Worm (Caenorhabditis elegans) whole organism, L1 larva: ENCODE measurements around the gene cyp-13B1.
"Not testable (repeated sequence)": the region's sequence is repeated elsewhere in the genome, so short reads cannot be mapped to it uniquely, and the experiment has no call there.

Source experiments
- C16A3.4 ChIP-seq: fragments of 150-350 bp; optimal IDR thresholded peaks from 2 replicates; lab custom pipeline; 2014; ENCODE audit warnings: missing biosample characterization, missing genetic modification characterization
- aha-1 ChIP-seq: fragments of 150-350 bp; optimal IDR thresholded peaks from 2 replicates; lab custom pipeline; 2014; ENCODE audit warnings: missing biosample characterization, missing genetic modification characterization
- aly-2 ChIP-seq: fragments of 150-350 bp; optimal IDR thresholded peaks from 2 replicates; lab custom pipeline; 2014; ENCODE audit warnings: missing biosample characterization, missing genetic modification characterization
- blmp-1 ChIP-seq: fragments of 150-350 bp; optimal IDR thresholded peaks from 2 replicates; lab custom pipeline; 2014; ENCODE audit warnings: missing biosample characterization, missing genetic modification characterization
- ceh-82 ChIP-seq, 3 experiments: fragments of 150-350 bp in 1 of 3; sonication (generic microtip) in 2 of 3; optimal IDR thresholded peaks; 2 replicates each; lab custom pipeline; 2014 to 2017; ENCODE audit warnings: missing biosample characterization in 3 of 3, missing genetic modification characterization in 3 of 3
- dpl-1 ChIP-seq, 3 experiments: fragments of 150-350 bp in 2 of 3; sonication (generic microtip) in 1 of 3; optimal IDR thresholded peaks; 2 replicates each; lab custom pipeline; 2014 to 2017; ENCODE audit warnings: missing biosample characterization in 3 of 3, missing genetic modification characterization in 3 of 3, missing genetic modification reagents in 3 of 3
- dsc-1 ChIP-seq: sonication (generic microtip); optimal IDR thresholded peaks from 2 replicates; lab custom pipeline; 2016; ENCODE audit warnings: mild to moderate bottlenecking, missing genetic modification characterization, missing compliant biosample characterization
- efl-1 ChIP-seq, 4 experiments: fragments of 150-350 bp; optimal IDR thresholded peaks in 3 of 4; peaks in 1 of 4; 1 replicate in 1 of 4; 2 replicates in 3 of 4; lab custom pipeline; 2014; ENCODE audit warnings: missing biosample characterization in 2 of 4, missing genetic modification characterization in 2 of 4, missing genetic modification reagents in 2 of 4
- efl-3 ChIP-seq: fragments of 200-800 bp; sonication (Bioruptor generic); optimal IDR thresholded peaks from 2 replicates; lab custom pipeline; 2018; ENCODE audit warnings: mild to moderate bottlenecking, missing genetic modification characterization, missing compliant biosample characterization
- egl-27 ChIP-seq, 2 experiments: fragments of 150-350 bp in 1 of 2; sonication (generic microtip); optimal IDR thresholded peaks; 3 replicates each; lab custom pipeline; 2017 to 2018; ENCODE audit warnings: missing biosample characterization in 2 of 2, missing genetic modification characterization in 2 of 2, missing genetic modification reagents in 2 of 2
- elt-2 ChIP-seq: sonication (generic microtip); optimal IDR thresholded peaks from 2 replicates; lab custom pipeline; 2016; ENCODE audit warnings: missing genetic modification characterization, mild to moderate bottlenecking, inconsistent platforms, missing compliant biosample characterization, missing genetic modification reagents
- elt-3 ChIP-seq, 6 experiments: fragments of 150-350 bp in 1 of 6; sonication (generic microtip); optimal IDR thresholded peaks; 2 replicates each; lab custom pipeline; 2017 to 2018; ENCODE audit warnings: missing biosample characterization in 6 of 6, missing genetic modification characterization in 6 of 6, inconsistent platforms in 1 of 6
- lin-13 ChIP-seq: fragments of 150-350 bp; optimal IDR thresholded peaks from 2 replicates; lab custom pipeline; 2014; ENCODE audit warnings: missing biosample characterization, missing genetic modification reagents, missing genetic modification characterization
- lin-14 ChIP-seq: fragments of 200-800 bp; sonication (Bioruptor generic); optimal IDR thresholded peaks from 2 replicates; lab custom pipeline; 2018; ENCODE audit warnings: mild to moderate bottlenecking, missing genetic modification characterization, moderate library complexity, missing compliant biosample characterization
- lin-15B ChIP-seq: fragments of 150-350 bp; sonication (generic microtip); optimal IDR thresholded peaks from 3 replicates; lab custom pipeline; 2014; ENCODE audit warnings: missing biosample characterization, missing genetic modification characterization
- lin-35 ChIP-seq, 2 experiments: fragments of 150-350 bp; optimal IDR thresholded peaks; 2 replicates each; lab custom pipeline; 2014; ENCODE audit warnings: missing biosample characterization in 2 of 2, missing genetic modification characterization in 2 of 2, missing genetic modification reagents in 2 of 2
- lir-3 ChIP-seq: sonication (generic microtip); optimal IDR thresholded peaks from 2 replicates; lab custom pipeline; 2016; ENCODE audit warnings: mild to moderate bottlenecking, missing genetic modification characterization, moderate library complexity, missing compliant biosample characterization; ENCODE audit not compliant: poor library complexity
- lsy-2 ChIP-seq, 2 experiments: fragments of 150-350 bp; optimal IDR thresholded peaks; 2 replicates each; lab custom pipeline; 2014; ENCODE audit warnings: missing biosample characterization in 2 of 2, missing genetic modification characterization in 2 of 2
- mef-2 ChIP-seq: fragments of 150-350 bp; optimal IDR thresholded peaks from 2 replicates; lab custom pipeline; 2014; ENCODE audit warnings: missing biosample characterization, missing genetic modification characterization
- mep-1 ChIP-seq: fragments of 150-350 bp; optimal IDR thresholded peaks from 2 replicates; lab custom pipeline; 2014; ENCODE audit warnings: missing biosample characterization, missing genetic modification characterization
- nhr-12 ChIP-seq: sonication (generic microtip); optimal IDR thresholded peaks from 2 replicates; lab custom pipeline; 2017; ENCODE audit warnings: missing biosample characterization, missing genetic modification characterization
- nhr-19 ChIP-seq: fragments of 200-800 bp; sonication (Bioruptor generic); conservative IDR thresholded peaks from 2 replicates; pipeline ENCODE4 v1.3.6; 2022; ENCODE audit warnings: missing genetic modification characterization, missing compliant biosample characterization
- nhr-20 ChIP-seq: sonication (generic microtip); optimal IDR thresholded peaks from 2 replicates; lab custom pipeline; 2016; ENCODE audit warnings: mild to moderate bottlenecking, missing genetic modification characterization, missing compliant biosample characterization
- nhr-28 ChIP-seq: fragments of 150-350 bp; optimal IDR thresholded peaks from 2 replicates; lab custom pipeline; 2014; ENCODE audit warnings: missing biosample characterization, missing genetic modification characterization
- nhr-47 ChIP-seq: sonication (generic microtip); optimal IDR thresholded peaks from 2 replicates; lab custom pipeline; 2016; ENCODE audit warnings: mild to moderate bottlenecking, missing genetic modification characterization, moderate library complexity, missing compliant biosample characterization
- nhr-71 ChIP-seq: sonication (generic microtip); optimal IDR thresholded peaks from 2 replicates; lab custom pipeline; 2016; ENCODE audit warnings: mild to moderate bottlenecking, missing genetic modification characterization, moderate library complexity, missing compliant biosample characterization
- nhr-77 ChIP-seq: fragments of 150-350 bp; optimal IDR thresholded peaks from 2 replicates; lab custom pipeline; 2014; ENCODE audit warnings: missing biosample characterization, missing genetic modification characterization
- nhr-85 ChIP-seq: sonication (generic microtip); peaks from one replicate; lab custom pipeline; 2016; ENCODE audit warnings: missing genetic modification characterization, inconsistent platforms, missing compliant biosample characterization
- skn-1 ChIP-seq: fragments of 150-350 bp; optimal IDR thresholded peaks from 2 replicates; lab custom pipeline; 2014; ENCODE audit warnings: missing biosample characterization, missing genetic modification characterization
- snu-23 ChIP-seq: sonication (generic microtip); optimal IDR thresholded peaks from 2 replicates; lab custom pipeline; 2016; ENCODE audit warnings: missing genetic modification characterization, missing compliant biosample characterization
- sox-4 ChIP-seq: sonication (generic microtip); optimal IDR thresholded peaks from 2 replicates; lab custom pipeline; 2016; ENCODE audit warnings: missing genetic modification characterization, missing compliant biosample characterization
- sptf-1 ChIP-seq: fragments of 150-350 bp; optimal IDR thresholded peaks from 2 replicates; lab custom pipeline; 2014; ENCODE audit warnings: missing biosample characterization, missing genetic modification characterization
- swsn-7 ChIP-seq: sonication (generic microtip); optimal IDR thresholded peaks from 2 replicates; lab custom pipeline; 2016; ENCODE audit warnings: missing genetic modification characterization, missing compliant biosample characterization
- tlp-1 ChIP-seq: fragments of 150-350 bp; optimal IDR thresholded peaks from 2 replicates; lab custom pipeline; 2014; ENCODE audit warnings: missing biosample characterization, missing genetic modification characterization
- unc-86 ChIP-seq: sonication (generic microtip); optimal IDR thresholded peaks from 2 replicates; lab custom pipeline; 2016; ENCODE audit warnings: missing genetic modification characterization, missing compliant biosample characterization
- ztf-11 ChIP-seq, 2 experiments: sonication (generic microtip); optimal IDR thresholded peaks; 2 replicates each; lab custom pipeline; 2016 to 2017; ENCODE audit warnings: missing genetic modification characterization in 2 of 2, missing biosample characterization in 1 of 2, missing compliant biosample characterization in 1 of 2

Gene cyp-13B1

ce11 chrX:13435790-13436472, 26.5 kb upstream of the cyp-13B1 start, which contains the start of gene jmjd-3.3:
jmjd-3.3 (plus strand) TSS chrX:13436422.
- TF ChIP-seq nhr-47 (tag; lab: Kevin White, UChicago), result no peak
- no peak for TF ChIP-seq efl-1 (optimal IDR thresholded peaks at IDR 0.05; lab: Kevin White, UChicago)
- TF ChIP-seq efl-1 (GFP tag; optimal IDR thresholded peaks at IDR 0.05 in 1 of 2; lab: Kevin White, UChicago), result peak in 1 of 2 experiments; percentile 43
- no peak for TF ChIP-seq nhr-28 (tag; lab: Kevin White, UChicago)
- TF ChIP-seq, all 84 proteins: peak for 1

ce11 chrX:13435116-13435515, 25.7 kb upstream of the cyp-13B1 start:
- TF ChIP-seq dpl-1 (GFP tag; optimal IDR thresholded peaks at IDR 0.05; lab: Kevin White, UChicago) (no peak), dsc-1 (peak; percentile 21)

ce11 chrX:13431388-13431787, 21.9 kb upstream of the cyp-13B1 start, which contains the start of gene C29F7.10:
C29F7.10 (minus strand) TSS chrX:13431488.
- not testable (repeated sequence) for TF ChIP-seq C16A3.4, nhr-12, mef-2 (tag; lab: Kevin White, UChicago)
- TF ChIP-seq, all 84 proteins: peak for 0; not testable (repeated sequence) for 84

- not testable (repeated sequence) for TF ChIP-seq aly-2; C16A3.4 (tag; lab: Kevin White, UChicago); ceh-82 (tag; optimal IDR thresholded peaks at IDR 0.05; lab: Kevin White, UChicago)
- TF ChIP-seq, all 84 proteins: peak for 0; not testable (repeated sequence) for 84
These were observed 19.3 kb upstream of the cyp-13B1 start, which contains the start of gene fkh-4 for ce11 chrX:13428755-13429154. fkh-4 (minus strand) TSS chrX:13428855.

- TF ChIP-seq lin-15B (tag; lab: Kevin White, UChicago), result no peak
- no peak for TF ChIP-seq swsn-7 (tag; lab: Kevin White, UChicago)
- TF ChIP-seq tlp-1 (tag; lab: Kevin White, UChicago), result no peak
- TF ChIP-seq nhr-71 (tag; lab: Kevin White, UChicago), result no peak
These were observed 13.9 kb upstream of the cyp-13B1 start, which contains the start of gene fkh-3 for ce11 chrX:13423340-13423739. fkh-3 (minus strand) TSS chrX:13423440.

ce11 chrX:13421068-13421467, 11.6 kb upstream of the cyp-13B1 start:
- TF ChIP-seq lin-35 (GFP tag; optimal IDR thresholded peaks at IDR 0.05; lab: Kevin White, UChicago), result peak in 1 of 2 experiments; percentile 3
- no peak for TF ChIP-seq lin-13 (GFP tag; lab: Kevin White, UChicago)
- no peak for TF ChIP-seq mef-2 (tag; lab: Kevin White, UChicago)
- TF ChIP-seq skn-1 (tag; lab: Kevin White, UChicago), result no peak
- no peak for TF ChIP-seq nhr-77
- no peak for TF ChIP-seq lir-3 (tag; lab: Kevin White, UChicago)
- TF ChIP-seq sptf-1 (tag; lab: Kevin White, UChicago), result no peak
- no peak for TF ChIP-seq ztf-11 (tag; optimal IDR thresholded peaks at IDR 0.05; lab: Kevin White, UChicago)
- peak; percentile 57 for TF ChIP-seq elt-2 (tag; lab: Kevin White, UChicago)
- TF ChIP-seq egl-27 (tag; optimal IDR thresholded peaks at IDR 0.05; lab: Kevin White, UChicago), result no peak
- TF ChIP-seq aha-1 (tag; lab: Kevin White, UChicago), result no peak
- no peak for TF ChIP-seq unc-86 (tag; lab: Kevin White, UChicago)

ce11 chrX:13419884-13420339, 10.5 kb upstream of the cyp-13B1 start, which contains the start of gene C29F7.3:
C29F7.3 (minus strand) TSS chrX:13419934.
- TF ChIP-seq lin-14 (GFP tag; lab: Kevin White, UChicago) (peak; percentile 64), mep-1 (no peak), lir-3 (tag; lab: Kevin White, UChicago) (peak; percentile 9), nhr-47 (tag; lab: Kevin White, UChicago) (peak; percentile 7), lin-35 (GFP tag; optimal IDR thresholded peaks at IDR 0.05; lab: Kevin White, UChicago) (peak in 1 of 2 experiments; percentile 17), elt-3 (tag; optimal IDR thresholded peaks at IDR 0.05; lab: Kevin White, UChicago) (peak in 1 of 6 experiments; percentile 27), nhr-20 (peak; percentile 21), efl-3 (GFP tag; lab: Kevin White, UChicago) (no peak), tlp-1 (tag; lab: Kevin White, UChicago) (no peak), snu-23 (GFP tag; lab: Kevin White, UChicago) (peak; percentile 42), lsy-2 (tag; optimal IDR thresholded peaks at IDR 0.05; lab: Kevin White, UChicago) (no peak), nhr-71 (tag; lab: Kevin White, UChicago) (peak; percentile 10), efl-1 (optimal IDR thresholded peaks at IDR 0.05; lab: Kevin White, UChicago) (peak in 1 of 2 experiments; percentile 21), efl-1 (GFP tag; optimal IDR thresholded peaks at IDR 0.05 in 1 of 2; lab: Kevin White, UChicago) (no peak), blmp-1 (tag; lab: Kevin White, UChicago) (peak; percentile 62), sox-4 (tag; lab: Kevin White, UChicago) (no peak), nhr-19 (no peak), nhr-85 (peak; percentile 67)
